Worm (Caenorhabditis elegans): ENCODE measurements around the gene F28D1.6.

DNA sequence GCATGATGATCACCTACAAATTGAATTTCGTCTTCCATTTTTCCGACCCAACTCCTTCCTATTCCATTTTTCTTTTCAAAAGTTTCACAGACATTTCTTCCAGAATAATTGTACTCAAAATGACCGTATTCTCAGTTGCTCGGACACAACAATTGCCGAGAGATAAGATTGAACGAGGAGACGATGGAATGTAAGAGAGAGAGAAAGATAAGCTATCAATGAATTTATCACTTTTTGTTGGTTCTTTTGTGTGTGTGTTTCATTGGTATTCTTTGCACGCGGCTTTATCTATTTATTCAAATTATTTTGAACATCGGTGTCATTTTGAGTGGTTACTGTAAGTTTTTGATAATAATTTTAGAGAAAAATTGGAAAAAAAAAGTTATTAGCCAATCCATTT lies 35.5 kb upstream of the F28D1.6 start, which contains the start of gene ugt-65:
- TF ChIP-seq elt-3 (tag; optimal IDR thresholded peaks at IDR 0.05) (no peak), snpc-4 (tag; optimal IDR thresholded peaks at IDR 0.05) (no peak), lsy-2 (tag; optimal IDR thresholded peaks at IDR 0.05) (no peak)

Measured in whole organism, mixed stage, embryonic.